Fruit fly (Drosophila melanogaster) whole organism, embryonic: ENCODE results near the gene Kah.

ENCODE experiments used
- B-H1 ChIP-seq: fragments of 200-800 bp; sonication (Bioruptor generic); IDR thresholded peaks from 3 replicates; pipeline ENCODE4 v1.3.6; 2022; ENCODE audit warnings: missing biosample characterization, missing genetic modification characterization
- CG11093 ChIP-seq: fragments of 200-800 bp; sonication (Bioruptor generic); IDR thresholded peaks from 3 replicates; pipeline ENCODE4 v1.3.6; 2022; ENCODE audit warnings: missing biosample characterization, missing genetic modification characterization
- CG13296 ChIP-seq: fragments of 200-800 bp; sonication (Bioruptor generic); optimal IDR thresholded peaks from 3 replicates; lab custom pipeline; 2018; ENCODE audit warnings: missing biosample characterization, mild to moderate bottlenecking, missing genetic modification characterization
- CG15011 ChIP-seq: fragments of 200-800 bp; sonication (Bioruptor generic); optimal IDR thresholded peaks from 3 replicates; lab custom pipeline; 2018; ENCODE audit warnings: missing biosample characterization, mild to moderate bottlenecking, missing genetic modification characterization
- CG2202 ChIP-seq: fragments of 200-800 bp; sonication (Bioruptor generic); optimal IDR thresholded peaks from 2 replicates; lab custom pipeline; 2018; ENCODE audit warnings: missing biosample characterization, mild to moderate bottlenecking, missing genetic modification characterization
- CG30431 ChIP-seq: fragments of 200-800 bp; sonication (Bioruptor generic); optimal IDR thresholded peaks from 2 replicates; lab custom pipeline; 2017; ENCODE audit warnings: missing biosample characterization, missing genetic modification characterization
- CG31388 ChIP-seq: fragments of 200-800 bp; sonication (Bioruptor generic); optimal IDR thresholded peaks from 2 replicates; lab custom pipeline; 2016; ENCODE audit warnings: missing biosample characterization, missing genetic modification characterization
- CG34224 ChIP-seq: fragments of 200-800 bp; sonication (Bioruptor generic); IDR thresholded peaks from 3 replicates; pipeline ENCODE4 v1.3.6; 2022; ENCODE audit warnings: missing biosample characterization, missing genetic modification characterization; ENCODE audit not compliant: partially characterized antibody
- CG42726 ChIP-seq: fragments of 200-800 bp; sonication (Bioruptor generic); IDR thresholded peaks from 2 replicates; pipeline ENCODE4 v1.3.6; 2022; ENCODE audit warnings: missing biosample characterization, missing genetic modification characterization; ENCODE audit not compliant: partially characterized antibody
- CG6254 ChIP-seq: fragments of 200-800 bp; sonication (Bioruptor generic); optimal IDR thresholded peaks from 3 replicates; lab custom pipeline; 2017; ENCODE audit warnings: mild to moderate bottlenecking, missing biosample characterization, missing genetic modification reagents, missing genetic modification characterization
- CG6689 ChIP-seq: fragments of 200-800 bp; sonication (Bioruptor generic); IDR thresholded peaks from 2 replicates; pipeline ENCODE4 v1.3.6; 2022; ENCODE audit warnings: missing biosample characterization, missing genetic modification characterization
- CG6854 ChIP-seq: fragments of 200-800 bp; sonication (Bioruptor generic); optimal IDR thresholded peaks from 3 replicates; lab custom pipeline; 2017; ENCODE audit warnings: missing biosample characterization, mild to moderate bottlenecking, missing genetic modification characterization
- CG7963 ChIP-seq: fragments of 200-800 bp; sonication (Bioruptor generic); IDR thresholded peaks from 3 replicates; pipeline ENCODE4 v1.3.6; 2022; ENCODE audit warnings: missing biosample characterization, missing genetic modification characterization; ENCODE audit not compliant: partially characterized antibody
- CG7987 ChIP-seq: fragments of 200-800 bp; sonication (Bioruptor generic); optimal IDR thresholded peaks from 2 replicates; lab custom pipeline; 2018; ENCODE audit warnings: missing biosample characterization, mild to moderate bottlenecking, missing genetic modification characterization, moderate library complexity
- CG8089 ChIP-seq: fragments of 200-800 bp; sonication (Bioruptor generic); optimal IDR thresholded peaks from 3 replicates; lab custom pipeline; 2016; ENCODE audit warnings: missing biosample characterization, missing genetic modification characterization
- CG8290 ChIP-seq, 3 experiments: fragments of 200-800 bp; sonication (Bioruptor generic); optimal IDR thresholded peaks; 2 replicates each; lab custom pipeline; 2016 to 2019; ENCODE audit warnings: missing biosample characterization in 3 of 3, missing genetic modification characterization in 3 of 3, mild to moderate bottlenecking in 2 of 3, moderate library complexity in 1 of 3
- CG9609 ChIP-seq: fragments of 200-800 bp; sonication (Bioruptor generic); optimal IDR thresholded peaks from 3 replicates; lab custom pipeline; 2016; ENCODE audit warnings: missing biosample characterization, missing genetic modification characterization
- Camta ChIP-seq: fragments of 200-800 bp; sonication (Bioruptor generic); optimal IDR thresholded peaks from 2 replicates; lab custom pipeline; 2016; ENCODE audit warnings: missing biosample characterization, missing genetic modification characterization
- D19A ChIP-seq: fragments of 200-800 bp; optimal IDR thresholded peaks from 3 replicates; lab custom pipeline; 2019; ENCODE audit warnings: missing biosample characterization, mild to moderate bottlenecking, missing genetic modification characterization, moderate library complexity
- Dip2 ChIP-seq: fragments of 200-800 bp; sonication (Bioruptor generic); IDR thresholded peaks from 2 replicates; pipeline ENCODE4 v1.3.6; 2022; ENCODE audit warnings: missing biosample characterization, missing genetic modification characterization
- Dip3 ChIP-seq: fragments of 200-800 bp; sonication (Bioruptor generic); optimal IDR thresholded peaks from 3 replicates; lab custom pipeline; 2016; ENCODE audit warnings: missing biosample characterization, missing genetic modification characterization
- Dref ChIP-seq: fragments of 200-800 bp; sonication (Bioruptor generic); IDR thresholded peaks from 2 replicates; pipeline ENCODE4 v1.3.6; 2022; ENCODE audit warnings: missing biosample characterization, missing genetic modification characterization
- NC2β ChIP-seq: fragments of 200-800 bp; sonication (Bioruptor generic); optimal IDR thresholded peaks from 2 replicates; lab custom pipeline; 2016; ENCODE audit warnings: missing biosample characterization, missing genetic modification characterization
- NFAT ChIP-seq: fragments of 200-800 bp; sonication (Bioruptor generic); IDR thresholded peaks from 2 replicates; pipeline ENCODE4 v1.3.6; 2022; ENCODE audit warnings: missing biosample characterization, missing genetic modification characterization
- NfI ChIP-seq: fragments of 200-800 bp; sonication (Bioruptor generic); optimal IDR thresholded peaks from 3 replicates; lab custom pipeline; 2018; ENCODE audit warnings: missing biosample characterization, mild to moderate bottlenecking, missing genetic modification characterization, moderate library complexity
- Opbp ChIP-seq: fragments of 200-800 bp; sonication (Bioruptor generic); IDR thresholded peaks from 3 replicates; pipeline ENCODE4 v1.3.6; 2022; ENCODE audit warnings: missing biosample characterization, missing genetic modification characterization; ENCODE audit not compliant: partially characterized antibody
- Ptx1 ChIP-seq: fragments of 200-800 bp; sonication (Bioruptor generic); IDR thresholded peaks from 2 replicates; pipeline ENCODE4 v1.3.6; 2022; ENCODE audit warnings: missing biosample characterization, missing genetic modification characterization
- ap ChIP-seq: fragments of 200-800 bp; sonication (Bioruptor generic); IDR thresholded peaks from 2 replicates; pipeline ENCODE4 v1.3.6; 2022; ENCODE audit warnings: missing biosample characterization, missing genetic modification characterization
- ara ChIP-seq: fragments of 200-800 bp; sonication (Bioruptor generic); IDR thresholded peaks from 2 replicates; pipeline ENCODE4 v1.3.6; 2022; ENCODE audit warnings: missing biosample characterization, missing genetic modification characterization
- bab2 ChIP-seq: fragments of 200-800 bp; sonication (Bioruptor generic); optimal IDR thresholded peaks from 2 replicates; lab custom pipeline; 2016; ENCODE audit warnings: missing biosample characterization, missing genetic modification characterization
- bcd ChIP-seq: fragments of 200-800 bp; sonication (Bioruptor generic); optimal IDR thresholded peaks from 2 replicates; lab custom pipeline; 2017; ENCODE audit warnings: missing biosample characterization, mild to moderate bottlenecking, missing genetic modification characterization
- bsh ChIP-seq, 2 experiments: fragments of 200-800 bp; sonication (Bioruptor generic); optimal IDR thresholded peaks; 2 replicates each; lab custom pipeline; 2017 to 2018; ENCODE audit warnings: mild to moderate bottlenecking in 2 of 2, missing biosample characterization in 2 of 2, missing genetic modification characterization in 2 of 2, moderate library complexity in 1 of 2
- chif ChIP-seq, 2 experiments: fragments of 200-800 bp; sonication (Bioruptor generic); optimal IDR thresholded peaks; 3 replicates each; lab custom pipeline; 2016; ENCODE audit warnings: missing biosample characterization in 2 of 2, missing genetic modification characterization in 2 of 2
- crc ChIP-seq: fragments of 200-800 bp; sonication (Bioruptor generic); optimal IDR thresholded peaks from 2 replicates; lab custom pipeline; 2016; ENCODE audit warnings: missing biosample characterization, missing genetic modification characterization
- fd64A ChIP-seq: fragments of 200-800 bp; sonication (Bioruptor generic); optimal IDR thresholded peaks from 3 replicates; lab custom pipeline; 2018; ENCODE audit warnings: missing biosample characterization, mild to moderate bottlenecking, missing genetic modification characterization
- fru ChIP-seq: fragments of >200 bp; optimal IDR thresholded peaks from 2 replicates; lab custom pipeline; 2017
- hbn ChIP-seq: fragments of 200-800 bp; sonication (Bioruptor generic); IDR thresholded peaks from 2 replicates; pipeline ENCODE4 v1.3.6; 2022; ENCODE audit warnings: missing biosample characterization, missing genetic modification characterization; ENCODE audit not compliant: partially characterized antibody
- mld ChIP-seq: fragments of 200-800 bp; sonication (Bioruptor generic); IDR thresholded peaks from 3 replicates; pipeline ENCODE4 v1.3.6; 2022; ENCODE audit warnings: missing biosample characterization, missing genetic modification characterization; ENCODE audit not compliant: partially characterized antibody
- oc ChIP-seq: fragments of 200-800 bp; sonication (Bioruptor generic); optimal IDR thresholded peaks from 2 replicates; lab custom pipeline; 2018; ENCODE audit warnings: missing biosample characterization, mild to moderate bottlenecking, missing genetic modification characterization, moderate library complexity
- odd ChIP-seq: fragments of 200-800 bp; sonication (Bioruptor generic); optimal IDR thresholded peaks from 2 replicates; lab custom pipeline; 2017; ENCODE audit warnings: missing biosample characterization, mild to moderate bottlenecking, missing genetic modification characterization
- pho ChIP-seq: fragments of 200-800 bp; sonication (Bioruptor generic); optimal IDR thresholded peaks from 2 replicates; lab custom pipeline; 2016; ENCODE audit warnings: missing biosample characterization, missing genetic modification characterization
- pnt ChIP-seq: fragments of 200-800 bp; sonication (Bioruptor generic); optimal IDR thresholded peaks from 3 replicates; lab custom pipeline; 2016; ENCODE audit warnings: missing biosample characterization, missing genetic modification characterization
- pzg ChIP-seq: fragments of 200-800 bp; sonication (Bioruptor generic); optimal IDR thresholded peaks from 3 replicates; lab custom pipeline; 2018; ENCODE audit warnings: missing biosample characterization, mild to moderate bottlenecking, missing genetic modification characterization, moderate library complexity
- ro ChIP-seq: fragments of 200-800 bp; sonication (Bioruptor generic); IDR thresholded peaks from 2 replicates; pipeline ENCODE4 v1.3.6; 2022; ENCODE audit warnings: missing biosample characterization, missing genetic modification characterization
- sd ChIP-seq: fragments of 200-800 bp; sonication (Bioruptor generic); optimal IDR thresholded peaks from 3 replicates; lab custom pipeline; 2018; ENCODE audit warnings: missing biosample characterization, mild to moderate bottlenecking, missing genetic modification characterization, moderate library complexity
- seq ChIP-seq: fragments of 200-800 bp; sonication (Bioruptor generic); IDR thresholded peaks from 2 replicates; pipeline ENCODE4 v1.3.6; 2022; ENCODE audit warnings: missing biosample characterization, missing genetic modification characterization
- sqz ChIP-seq: fragments of 200-800 bp; sonication (Bioruptor generic); optimal IDR thresholded peaks from 3 replicates; lab custom pipeline; 2018; ENCODE audit warnings: missing biosample characterization, mild to moderate bottlenecking, missing genetic modification characterization
- vvl ChIP-seq: fragments of 200-800 bp; sonication (Bioruptor generic); IDR thresholded peaks from 2 replicates; pipeline ENCODE4 v1.3.6; 2022; ENCODE audit warnings: missing biosample characterization, missing genetic modification characterization
- zfh1 ChIP-seq: fragments of 200-800 bp; sonication (Bioruptor generic); IDR thresholded peaks from 3 replicates; pipeline ENCODE4 v1.3.6; 2022; ENCODE audit warnings: missing biosample characterization, missing genetic modification characterization

Gene Kah

DNA sequence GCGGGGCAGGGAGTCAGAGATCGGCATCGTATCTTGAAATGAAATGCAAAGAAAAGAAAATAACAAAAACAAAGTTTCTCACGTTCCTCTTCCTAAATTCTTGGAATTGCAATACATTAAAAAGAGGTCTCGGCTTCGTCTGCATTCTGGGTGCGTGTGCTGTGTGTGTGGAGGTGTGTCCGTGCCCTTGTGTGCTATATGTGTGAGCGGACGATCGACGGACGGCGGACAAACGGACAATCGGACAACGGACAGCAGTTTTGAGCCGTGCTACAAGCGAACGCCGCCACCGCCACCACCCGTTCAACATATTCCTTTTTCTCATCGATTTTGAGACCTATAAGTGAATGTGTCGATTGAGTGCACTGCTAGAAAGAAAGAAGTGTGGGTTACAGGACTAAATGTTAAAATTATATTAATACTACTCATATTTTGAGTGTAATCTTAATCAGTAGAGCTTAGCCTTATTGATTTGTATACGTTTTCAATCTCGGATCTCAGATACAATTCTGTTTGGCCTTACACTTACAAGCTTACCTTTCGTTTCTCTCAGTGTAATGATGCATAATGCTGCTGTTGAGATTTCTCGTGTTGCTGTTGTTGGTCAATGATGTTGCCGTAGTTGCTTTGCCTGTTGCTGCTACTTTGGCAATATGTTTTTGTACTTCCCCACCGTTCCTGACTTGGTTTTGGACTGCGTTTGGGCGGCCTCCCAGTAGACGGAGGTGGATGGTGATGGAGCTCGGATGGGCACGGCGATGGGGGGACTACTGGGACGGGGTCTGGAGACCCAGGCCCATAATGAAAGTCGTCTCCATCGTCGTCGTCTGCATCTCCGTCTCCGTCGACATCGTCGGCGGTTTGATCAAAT, 32.3 kb upstream of the Kah start (continued):
- TF ChIP-seq CG30431 (GFP tag; lab: Kevin White, UChicago): peak; percentile 85
- TF ChIP-seq pho (GFP tag; lab: Kevin White, UChicago): no peak
- TF ChIP-seq CG8290 (GFP tag; optimal IDR thresholded peaks at IDR 0.05; lab: Kevin White, UChicago): peak; percentile 82
- peak; percentile 37 to 80 for TF ChIP-seq CG8290 (tag; optimal IDR thresholded peaks at IDR 0.05; lab: Kevin White, UChicago)
- TF ChIP-seq Camta: peak; percentile 54
- no peak for TF ChIP-seq seq
- TF ChIP-seq sd (tag; lab: Kevin White, UChicago): no peak
- TF ChIP-seq fru: no peak
- TF ChIP-seq CG42726: no peak
- TF ChIP-seq bab2 (GFP tag; lab: Kevin White, UChicago): peak; percentile 64
- TF ChIP-seq ap: no peak
- peak; percentile 61 for TF ChIP-seq sqz (GFP tag; lab: Kevin White, UChicago)
- peak; percentile 79 for TF ChIP-seq CG6689 (GFP tag; lab: Robert Waterston, UW)
- TF ChIP-seq CG6854 (GFP tag; lab: Kevin White, UChicago): no peak
- TF ChIP-seq zfh1 (GFP tag; lab: Robert Waterston, UW): peak; percentile 92
- peak; percentile 57 to 92 for TF ChIP-seq chif (GFP tag; optimal IDR thresholded peaks at IDR 0.05; lab: Kevin White, UChicago)
- TF ChIP-seq NFAT (GFP tag; lab: Robert Waterston, UW): no peak
- peak; percentile 86 for TF ChIP-seq D19A (tag; lab: Kevin White, UChicago)
- TF ChIP-seq pzg (GFP tag; lab: Kevin White, UChicago): no peak
- TF ChIP-seq odd: peak; percentile 54
- TF ChIP-seq pnt (GFP tag; lab: Kevin White, UChicago): peak; percentile 81
- TF ChIP-seq NfI (GFP tag; lab: Kevin White, UChicago): peak; percentile 32
- TF ChIP-seq bcd (GFP tag; lab: Kevin White, UChicago): peak; percentile 69
- TF ChIP-seq Dip3 (GFP tag; lab: Kevin White, UChicago): no peak
- peak; percentile 76 for TF ChIP-seq NC2β (GFP tag; lab: Kevin White, UChicago)
- no peak for TF ChIP-seq B-H1 (GFP tag; lab: Robert Waterston, UW)
- TF ChIP-seq CG2202 (tag; lab: Kevin White, UChicago): peak; percentile 93
- TF ChIP-seq bsh (GFP tag; optimal IDR thresholded peaks at IDR 0.05; lab: Kevin White, UChicago): peak; percentile 90 to 92
- no peak for TF ChIP-seq mld
- TF ChIP-seq Ptx1 (GFP tag; lab: Robert Waterston, UW): peak; percentile 53
- TF ChIP-seq Dref (GFP tag; lab: Robert Waterston, UW): no peak
- TF ChIP-seq ara: peak; percentile 91
- TF ChIP-seq CG13296 (GFP tag; lab: Kevin White, UChicago): no peak
- TF ChIP-seq fd64A: peak; percentile 71
- peak; percentile 79 for TF ChIP-seq CG6254 (GFP tag; lab: Kevin White, UChicago)
- peak; percentile 61 for TF ChIP-seq CG9609 (GFP tag; lab: Kevin White, UChicago)
- peak; percentile 65 for TF ChIP-seq CG8089 (GFP tag; lab: Kevin White, UChicago)
- TF ChIP-seq CG7963: no peak
- peak; percentile 81 for TF ChIP-seq vvl (GFP tag; lab: Robert Waterston, UW)
- TF ChIP-seq crc (GFP tag; lab: Kevin White, UChicago): no peak
- no peak for TF ChIP-seq CG34224
- peak; percentile 17; the same call in 1 of the 2 replicates for TF ChIP-seq ro (GFP tag; lab: Robert Waterston, UW)
- TF ChIP-seq hbn: no peak
- peak; percentile 11 for TF ChIP-seq CG7987
- TF ChIP-seq Dip2 (GFP tag; lab: Robert Waterston, UW): no peak
- peak; percentile 52 for TF ChIP-seq CG15011
- TF ChIP-seq oc (tag; lab: Kevin White, UChicago): peak; percentile 80
- peak; percentile 53 for TF ChIP-seq CG31388 (GFP tag; lab: Kevin White, UChicago)
- no peak for TF ChIP-seq Opbp (GFP tag; lab: Robert Waterston, UW)
- TF ChIP-seq CG11093 (GFP tag; lab: Robert Waterston, UW): peak; percentile 35; the same call in 1 of the 3 replicates
